Fruit fly (Drosophila melanogaster): ENCODE measurements around the gene Dph1.
A peak's percentile ranks its signal among the peaks of the same experiment; 100 is the strongest.

Dph1 gene

dm6 chr3L:11683819-11684521, 12.8 kb downstream of the Dph1 start, which contains the start of gene Sugb (continued):
- TF ChIP-seq Bdp1 (GFP tag; optimal IDR thresholded peaks at IDR 0.05) (peak; percentile 35), CG8388 (GFP tag; optimal IDR thresholded peaks at IDR 0.05) (peak; percentile 36), E2f1 (GFP tag; IDR thresholded peaks at IDR 0.05) (peak; percentile 41; the same call in 1 of the 2 replicates), so (GFP tag; IDR thresholded peaks at IDR 0.05) (no peak), unpg (GFP tag; optimal IDR thresholded peaks at IDR 0.05) (peak; percentile 63), CG4730 (GFP tag; IDR thresholded peaks at IDR 0.05) (peak; percentile 7; the same call in 1 of the 2 replicates), CG18764 (GFP tag; optimal IDR thresholded peaks at IDR 0.05) (peak; percentile 16), CG33213 (GFP tag; optimal IDR thresholded peaks at IDR 0.05) (peak; percentile 24), CG15601 (tag; optimal IDR thresholded peaks at IDR 0.05) (peak; percentile 8), ap (GFP tag; IDR thresholded peaks at IDR 0.05) (no peak), Hmr (GFP tag; optimal IDR thresholded peaks at IDR 0.05) (peak; percentile 71), D (optimal IDR thresholded peaks at IDR 0.05) (no peak), D (GFP tag; optimal IDR thresholded peaks at IDR 0.05) (peak; percentile 2), pzg (GFP tag; optimal IDR thresholded peaks at IDR 0.05) (peak; percentile 22), CG11085 (GFP tag; IDR thresholded peaks at IDR 0.05) (peak; percentile 14; the same call in 1 of the 2 replicates), cato (GFP tag; optimal IDR thresholded peaks at IDR 0.05; ENCODE audit: borderline replicate concordance) (no peak), Kr (GFP tag; optimal IDR thresholded peaks at IDR 0.05) (no peak), br (optimal IDR thresholded peaks at IDR 0.05) (no peak), bbx (GFP tag; IDR thresholded peaks at IDR 0.05; ENCODE audit: partially characterized antibody) (peak; percentile 56; the same call in 1 of the 2 replicates), tll (GFP tag; optimal IDR thresholded peaks at IDR 0.05) (no peak), CG7556 (GFP tag; optimal IDR thresholded peaks at IDR 0.05) (peak; percentile 71), zen (tag; optimal IDR thresholded peaks at IDR 0.05) (no peak), CG12236 (GFP tag; optimal IDR thresholded peaks at IDR 0.05) (no peak), CG3281 (GFP tag; optimal IDR thresholded peaks at IDR 0.05) (peak; percentile 19), CG16813 (GFP tag; IDR thresholded peaks at IDR 0.05; ENCODE audit: partially characterized antibody) (peak; percentile 52), Dp (GFP tag; optimal IDR thresholded peaks at IDR 0.05) (no peak), Nf-YA (GFP tag; IDR thresholded peaks at IDR 0.05) (no peak), NC2α (GFP tag; optimal IDR thresholded peaks at IDR 0.05) (no peak), BtbVII (GFP tag; optimal IDR thresholded peaks at IDR 0.05) (peak; percentile 55), gsb (GFP tag; IDR thresholded peaks at IDR 0.05) (peak; percentile 17; the same call in 1 of the 2 replicates), Lim3 (GFP tag; IDR thresholded peaks at IDR 0.05) (no peak), CG2678 (tag; optimal IDR thresholded peaks at IDR 0.05) (peak; percentile 68), tx (GFP tag; optimal IDR thresholded peaks at IDR 0.05) (no peak), CG12104 (GFP tag; optimal IDR thresholded peaks at IDR 0.05) (no peak), ab (GFP tag; optimal IDR thresholded peaks at IDR 0.05) (no peak), CG15696 (tag; optimal IDR thresholded peaks at IDR 0.05) (peak; percentile 43), CG11560 (tag; IDR thresholded peaks at IDR 0.05) (no peak), Oaz (GFP tag; IDR thresholded peaks at IDR 0.05) (no peak), GATAe (GFP tag; conservative IDR thresholded peaks at IDR 0.05) (no peak; the same call in 1 of the 2 replicates), CG2199 (GFP tag; IDR thresholded peaks at IDR 0.05) (no peak), sd (tag; optimal IDR thresholded peaks at IDR 0.05) (peak; percentile 36), ewg (GFP tag; optimal IDR thresholded peaks at IDR 0.05) (peak; percentile 21), Stat92E (GFP tag; optimal IDR thresholded peaks at IDR 0.05) (no peak), CG3726 (GFP tag; IDR thresholded peaks at IDR 0.05) (no peak), Ravus (GFP tag; IDR thresholded peaks at IDR 0.05) (no peak), Ets65A (GFP tag) (peak; percentile 48), Nf-YB (GFP tag; optimal IDR thresholded peaks at IDR 0.05) (peak; percentile 57), Doc2 (GFP tag; IDR thresholded peaks at IDR 0.05) (no peak), CG9817 (tag; optimal IDR thresholded peaks at IDR 0.05) (peak; percentile 63), CG4404 (GFP tag; IDR thresholded peaks at IDR 0.05) (no peak)

All from whole organism, embryonic.